Worm (Caenorhabditis elegans): ENCODE results near the gene fat-4.

DNA sequence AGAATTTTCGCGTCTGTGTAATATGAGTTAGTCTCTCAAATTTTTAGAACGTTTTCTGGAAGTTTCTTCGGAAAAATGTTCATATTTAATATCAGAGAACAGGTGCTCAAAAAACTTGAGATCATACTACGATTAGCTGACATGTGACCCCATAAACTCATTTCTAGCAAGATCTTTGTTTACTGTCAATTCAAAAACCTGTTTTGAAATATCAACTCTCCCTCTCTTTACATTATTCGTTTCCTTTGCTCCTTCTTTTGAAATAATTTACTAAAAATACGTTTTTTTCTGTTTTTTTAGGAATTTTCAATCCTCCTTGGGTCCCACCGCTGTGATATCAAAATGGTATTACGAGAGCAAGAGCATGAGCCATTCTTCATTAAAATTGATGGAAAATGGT lies at the start of gene fat-4:
- TF ChIP-seq pha-4 (tag; optimal IDR thresholded peaks at IDR 0.05) (no peak), aptf-3 (GFP tag; IDR thresholded peaks at IDR 0.05) (no peak), unc-62 (GFP tag; optimal IDR thresholded peaks at IDR 0.05) (no peak), F23B12.7 (tag; optimal IDR thresholded peaks at IDR 0.05; ENCODE audit: insufficient read depth) (no peak), F52B5.7 (tag; optimal IDR thresholded peaks at IDR 0.05) (no peak), efl-1 (GFP tag; optimal IDR thresholded peaks at IDR 0.05) (no peak), lin-26 (GFP tag; IDR thresholded peaks at IDR 0.05) (no peak), die-1 (tag; optimal IDR thresholded peaks at IDR 0.05) (no peak), lin-40 (tag; optimal IDR thresholded peaks at IDR 0.05) (no peak), rcor-1 (GFP tag; IDR thresholded peaks at IDR 0.05) (no peak), cebp-2 (GFP tag; IDR thresholded peaks at IDR 0.05) (no peak)

Data from whole organism, young adult.